Fruit fly (Drosophila melanogaster): ENCODE results near the gene CASK.

Gene CASK

dm6 chr3R:21834234-21835070, 12.0 kb upstream of the CASK start (continued):
- TF ChIP-seq Drgx (GFP tag; IDR thresholded peaks at IDR 0.05) = 0 out of 2 replicates have a peak, but pooled peaks have one; percentile 5
- TF ChIP-seq CG31441 (GFP tag; IDR thresholded peaks at IDR 0.05) = peak; percentile 63
- TF ChIP-seq B-H1 (GFP tag; IDR thresholded peaks at IDR 0.05) = no peak
- TF ChIP-seq PHDP (tag; optimal IDR thresholded peaks at IDR 0.05) = peak; percentile 43
- TF ChIP-seq CG15269 (tag; optimal IDR thresholded peaks at IDR 0.05) = peak; percentile 21
- no peak for TF ChIP-seq kah (GFP tag; optimal IDR thresholded peaks at IDR 0.05)
- TF ChIP-seq ash1 (GFP tag; optimal IDR thresholded peaks at IDR 0.05) = no peak
- peak; percentile 47; the same call in 1 of the 2 replicates for TF ChIP-seq CG6689 (GFP tag; IDR thresholded peaks at IDR 0.05)
- no peak for TF ChIP-seq sr (GFP tag; IDR thresholded peaks at IDR 0.05)
- no peak for TF ChIP-seq MESR4 (GFP tag; optimal IDR thresholded peaks at IDR 0.05)
- no peak for TF ChIP-seq yki (optimal IDR thresholded peaks at IDR 0.05)
- TF ChIP-seq Doc2 (GFP tag; IDR thresholded peaks at IDR 0.05) = no peak
- no peak for TF ChIP-seq mirr (GFP tag; optimal IDR thresholded peaks at IDR 0.05)
- no peak for TF ChIP-seq tin (GFP tag; optimal IDR thresholded peaks at IDR 0.05)
- TF ChIP-seq bigmax (GFP tag; optimal IDR thresholded peaks at IDR 0.05) = no peak
- TF ChIP-seq CG10462 (GFP tag; optimal IDR thresholded peaks at IDR 0.05) = no peak
- no peak for TF ChIP-seq HLHmδ (GFP tag; optimal IDR thresholded peaks at IDR 0.05)
- TF ChIP-seq pum (GFP tag; optimal IDR thresholded peaks at IDR 0.05) = no peak
- TF ChIP-seq CG13424 (tag; optimal IDR thresholded peaks at IDR 0.05) = peak; percentile 37
- no peak for TF ChIP-seq CG16779 (GFP tag; IDR thresholded peaks at IDR 0.05)
- no peak for TF ChIP-seq Med (GFP tag)
- TF ChIP-seq Spps (tag; optimal IDR thresholded peaks at IDR 0.05) = peak; percentile 43
- no peak for TF ChIP-seq MBD-R2 (GFP tag; IDR thresholded peaks at IDR 0.05)
- TF ChIP-seq ato (GFP tag; IDR thresholded peaks at IDR 0.05; ENCODE audit: partially characterized antibody) = no peak
- no peak for TF ChIP-seq CG1647 (GFP tag; optimal IDR thresholded peaks at IDR 0.05)
- TF ChIP-seq psq (GFP tag; optimal IDR thresholded peaks at IDR 0.05) = no peak
- TF ChIP-seq CG3281 (GFP tag; optimal IDR thresholded peaks at IDR 0.05) = no peak
- TF ChIP-seq Xbp1 (GFP tag; optimal IDR thresholded peaks at IDR 0.05) = peak; percentile 37
- TF ChIP-seq scrt (GFP tag; optimal IDR thresholded peaks at IDR 0.05) = no peak
- no peak for TF ChIP-seq CG11247 (GFP tag; IDR thresholded peaks at IDR 0.05)
- no peak for TF ChIP-seq CG18011 (GFP tag; optimal IDR thresholded peaks at IDR 0.05)
- peak; percentile 1 for TF ChIP-seq trem (tag; optimal IDR thresholded peaks at IDR 0.05)
- TF ChIP-seq CG5180 (GFP tag; optimal IDR thresholded peaks at IDR 0.05) = no peak
- no peak for TF ChIP-seq sc (optimal IDR thresholded peaks at IDR 0.05)
- peak; percentile 34 for TF ChIP-seq sc (GFP tag; optimal IDR thresholded peaks at IDR 0.05)
- no peak for TF ChIP-seq sim (GFP tag; IDR thresholded peaks at IDR 0.05)
- TF ChIP-seq pros (GFP tag; optimal IDR thresholded peaks at IDR 0.05) = peak; percentile 77
- no peak for TF ChIP-seq CG17359 (tag; optimal IDR thresholded peaks at IDR 0.05)
- no peak for TF ChIP-seq amos (GFP tag; IDR thresholded peaks at IDR 0.05; ENCODE audit: partially characterized antibody)
- no peak for TF ChIP-seq Lpt (GFP tag; optimal IDR thresholded peaks at IDR 0.05)
- no peak for TF ChIP-seq pita (GFP tag; optimal IDR thresholded peaks at IDR 0.05)
- TF ChIP-seq gce (GFP tag; IDR thresholded peaks at IDR 0.05) = no peak
- no peak for TF ChIP-seq wor (GFP tag; IDR thresholded peaks at IDR 0.05)
- no peak for TF ChIP-seq CG4404 (GFP tag; IDR thresholded peaks at IDR 0.05)
- TF ChIP-seq zen (tag; optimal IDR thresholded peaks at IDR 0.05) = no peak
- peak; percentile 16 for TF ChIP-seq CG9437 (GFP tag; optimal IDR thresholded peaks at IDR 0.05)
- TF ChIP-seq CG34224 (GFP tag; IDR thresholded peaks at IDR 0.05; ENCODE audit: partially characterized antibody) = no peak
- no peak for TF ChIP-seq BtbVII (GFP tag; optimal IDR thresholded peaks at IDR 0.05)
- 0 out of 2 replicates have a peak, but pooled peaks have one; percentile 13 for TF ChIP-seq CG32767 (GFP tag; IDR thresholded peaks at IDR 0.05)
- no peak for TF ChIP-seq GATAe (GFP tag; conservative IDR thresholded peaks at IDR 0.05)
